Fruit fly (Drosophila melanogaster): ENCODE results near the gene LeuRS.
A peak's percentile ranks its signal among the peaks of the same experiment; 100 is the strongest.

Gene LeuRS

dm6 chr2L:3475948-3476347, 38.5 kb downstream of the LeuRS start (continued):
- peak; percentile 51 for TF ChIP-seq D19B (GFP tag; optimal IDR thresholded peaks at IDR 0.05)
- TF ChIP-seq cad (GFP tag; optimal IDR thresholded peaks at IDR 0.05): no peak
- TF ChIP-seq zf30C (GFP tag; optimal IDR thresholded peaks at IDR 0.05): no peak
- no peak for TF ChIP-seq Lpt (GFP tag; optimal IDR thresholded peaks at IDR 0.05)
- TF ChIP-seq Hey (tag; optimal IDR thresholded peaks at IDR 0.05): no peak
- no peak for TF ChIP-seq CG12236 (GFP tag; optimal IDR thresholded peaks at IDR 0.05)
- TF ChIP-seq scrt (GFP tag; optimal IDR thresholded peaks at IDR 0.05): peak; percentile 21
- TF ChIP-seq toy (GFP tag; IDR thresholded peaks at IDR 0.05): no peak
- no peak for TF ChIP-seq stwl (tag; optimal IDR thresholded peaks at IDR 0.05)
- TF ChIP-seq CG12659 (GFP tag; optimal IDR thresholded peaks at IDR 0.05): peak; percentile 70
- peak; percentile 62 for TF ChIP-seq CG9215 (GFP tag; IDR thresholded peaks at IDR 0.05)
- TF ChIP-seq CG6765 (GFP tag; optimal IDR thresholded peaks at IDR 0.05): peak; percentile 65
- peak; percentile 58 for TF ChIP-seq CG10979 (tag; optimal IDR thresholded peaks at IDR 0.05)
- TF ChIP-seq Xrp1 (GFP tag; IDR thresholded peaks at IDR 0.05): peak; percentile 39; the same call in 1 of the 2 replicates
- peak; percentile 71 for TF ChIP-seq lilli (GFP tag; optimal IDR thresholded peaks at IDR 0.05)
- no peak for TF ChIP-seq yki (optimal IDR thresholded peaks at IDR 0.05)
- no peak for TF ChIP-seq dimm (GFP tag; IDR thresholded peaks at IDR 0.05)
- TF ChIP-seq CG6791 (GFP tag; IDR thresholded peaks at IDR 0.05; ENCODE audit: partially characterized antibody): no peak
- TF ChIP-seq ase (GFP tag; IDR thresholded peaks at IDR 0.05): 0 out of 3 replicates have a peak, but pooled peaks have one; percentile 32
- peak; percentile 59 for TF ChIP-seq esg (GFP tag; conservative IDR thresholded peaks at IDR 0.05)
- no peak for TF ChIP-seq CG4360 (GFP tag; IDR thresholded peaks at IDR 0.05)
- no peak for TF ChIP-seq ab (GFP tag; optimal IDR thresholded peaks at IDR 0.05)
- TF ChIP-seq Doc2 (GFP tag; IDR thresholded peaks at IDR 0.05): no peak
- peak; percentile 7; the same call in 1 of the 2 replicates for TF ChIP-seq CG32772 (GFP tag; IDR thresholded peaks at IDR 0.05)
- TF ChIP-seq Sry-δ (GFP tag; optimal IDR thresholded peaks at IDR 0.05): no peak
- TF ChIP-seq MESR4 (GFP tag; optimal IDR thresholded peaks at IDR 0.05): no peak
- no peak for TF ChIP-seq CG15514 (GFP tag; optimal IDR thresholded peaks at IDR 0.05)
- no peak for TF ChIP-seq CG1529 (GFP tag; optimal IDR thresholded peaks at IDR 0.05)
- TF ChIP-seq sim (GFP tag; IDR thresholded peaks at IDR 0.05): no peak
- no peak for TF ChIP-seq Kr (GFP tag; optimal IDR thresholded peaks at IDR 0.05)
- no peak for TF ChIP-seq CG3838 (GFP tag; optimal IDR thresholded peaks at IDR 0.05)
- TF ChIP-seq YL-1 (GFP tag; optimal IDR thresholded peaks at IDR 0.05): no peak
- TF ChIP-seq Dek (tag; optimal IDR thresholded peaks at IDR 0.05): peak; percentile 77
- peak; percentile 51 for TF ChIP-seq ATbp (GFP tag; optimal IDR thresholded peaks at IDR 0.05)
- TF ChIP-seq CG1832 (GFP tag; optimal IDR thresholded peaks at IDR 0.05): no peak
- TF ChIP-seq D (optimal IDR thresholded peaks at IDR 0.05): no peak
- peak; percentile 19 for TF ChIP-seq D (GFP tag; optimal IDR thresholded peaks at IDR 0.05)
- TF ChIP-seq CG3407 (GFP tag; optimal IDR thresholded peaks at IDR 0.05): peak; percentile 6
- TF ChIP-seq CG5953 (GFP tag; IDR thresholded peaks at IDR 0.05): no peak
- no peak for TF ChIP-seq grn (GFP tag; optimal IDR thresholded peaks at IDR 0.05)
- TF ChIP-seq pzg (GFP tag; optimal IDR thresholded peaks at IDR 0.05): no peak
- TF ChIP-seq nerfin-2 (GFP tag; IDR thresholded peaks at IDR 0.05; ENCODE audit: partially characterized antibody): no peak
- TF ChIP-seq cato (GFP tag; optimal IDR thresholded peaks at IDR 0.05; ENCODE audit: borderline replicate concordance): peak; percentile 10
- TF ChIP-seq oc (tag; optimal IDR thresholded peaks at IDR 0.05): no peak
- TF ChIP-seq usp (GFP tag; optimal IDR thresholded peaks at IDR 0.05): no peak
- peak; percentile 51 for TF ChIP-seq CG1603 (tag; optimal IDR thresholded peaks at IDR 0.05)
- TF ChIP-seq bcd (GFP tag; optimal IDR thresholded peaks at IDR 0.05): peak; percentile 49
- 0 out of 3 replicates have a peak, but pooled peaks have one; percentile 27 for TF ChIP-seq CG2889 (GFP tag; IDR thresholded peaks at IDR 0.05)
- TF ChIP-seq CG8359 (GFP tag; optimal IDR thresholded peaks at IDR 0.05; ENCODE audit: borderline replicate concordance): no peak
- TF ChIP-seq Dref (GFP tag; IDR thresholded peaks at IDR 0.05): no peak
- no peak for TF ChIP-seq CG7963 (GFP tag; IDR thresholded peaks at IDR 0.05; ENCODE audit: partially characterized antibody)
- peak; percentile 70 for TF ChIP-seq lab (GFP tag; optimal IDR thresholded peaks at IDR 0.05)
